Worm (Caenorhabditis elegans): ENCODE measurements around the gene C44C10.15.

DNA sequence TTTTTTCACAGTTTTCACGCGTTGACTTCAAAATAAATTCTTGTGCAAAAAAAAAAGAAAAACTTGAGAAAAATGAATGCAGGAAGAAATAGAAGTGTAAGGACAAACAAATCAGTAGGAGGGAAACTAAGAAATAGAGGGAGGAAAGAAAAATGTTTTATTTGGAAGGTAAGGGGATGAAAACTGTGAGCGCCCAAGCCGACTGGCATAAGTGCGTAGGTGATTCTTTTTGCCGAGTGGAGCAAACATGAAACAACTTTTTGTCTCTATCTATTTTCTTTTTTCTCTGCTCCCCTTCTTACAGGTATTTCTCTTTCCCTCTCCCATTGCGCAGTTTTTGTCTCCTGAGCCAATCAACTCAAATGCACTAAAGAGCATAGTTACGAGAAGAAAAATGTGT is 18.6 kb upstream of the C44C10.15 start:
- TF ChIP-seq ama-1 (optimal IDR thresholded peaks at IDR 0.05) (no peak), che-1 (tag; optimal IDR thresholded peaks at IDR 0.05) (no peak), T23F11.4 (GFP tag; optimal IDR thresholded peaks at IDR 0.05) (no peak), hlh-13 (GFP tag; optimal IDR thresholded peaks at IDR 0.05) (no peak), fkh-10 (GFP tag; optimal IDR thresholded peaks at IDR 0.05) (no peak), tbx-2 (tag; optimal IDR thresholded peaks at IDR 0.05) (no peak), ets-4 (tag; optimal IDR thresholded peaks at IDR 0.05) (no peak), ceh-30 (tag; optimal IDR thresholded peaks at IDR 0.05) (no peak), nhr-232 (tag; optimal IDR thresholded peaks at IDR 0.05) (no peak), sdc-2 (tag; optimal IDR thresholded peaks at IDR 0.05) (no peak), hlh-8 (tag; optimal IDR thresholded peaks at IDR 0.05) (no peak), pqm-1 (tag; optimal IDR thresholded peaks at IDR 0.05) (no peak), nhr-11 (tag; optimal IDR thresholded peaks at IDR 0.05) (no peak), ceh-9 (tag; optimal IDR thresholded peaks at IDR 0.05) (no peak)

Measured in whole organism, late embryonic.